Fruit fly (Drosophila melanogaster) whole organism, embryonic: ENCODE measurements around the gene Ac13E.

Experiments
- ATbp ChIP-seq: fragments of 200-800 bp; sonication (Bioruptor generic); optimal IDR thresholded peaks from 2 replicates; lab custom pipeline; 2017; ENCODE audit warnings: missing biosample characterization, mild to moderate bottlenecking, missing genetic modification characterization, missing genetic modification reagents
- Asciz ChIP-seq: fragments of 200-800 bp; sonication (Bioruptor generic); optimal IDR thresholded peaks from 2 replicates; lab custom pipeline; 2017; ENCODE audit warnings: missing biosample characterization, mild to moderate bottlenecking, missing genetic modification characterization, missing genetic modification reagents
- CG11695 ChIP-seq: fragments of 200-800 bp; sonication (Bioruptor generic); IDR thresholded peaks from 3 replicates; pipeline ENCODE4 v1.3.6; 2022; ENCODE audit warnings: missing biosample characterization, missing genetic modification characterization
- CG1233 ChIP-seq: fragments of 200-800 bp; sonication (Bioruptor generic); optimal IDR thresholded peaks from 4 replicates; lab custom pipeline; 2018; ENCODE audit warnings: missing biosample characterization, mild to moderate bottlenecking, missing genetic modification characterization
- CG1603 ChIP-seq: fragments of 200-800 bp; sonication (Bioruptor generic); optimal IDR thresholded peaks from 2 replicates; lab custom pipeline; 2019; ENCODE audit warnings: missing biosample characterization, mild to moderate bottlenecking, missing genetic modification characterization, moderate library complexity
- CG17829 ChIP-seq: fragments of 200-800 bp; optimal IDR thresholded peaks from 2 replicates; lab custom pipeline; 2019; ENCODE audit warnings: missing biosample characterization, mild to moderate bottlenecking, missing genetic modification characterization, moderate library complexity
- CG1792 ChIP-seq: fragments of 200-800 bp; sonication (Bioruptor generic); optimal IDR thresholded peaks from 2 replicates; lab custom pipeline; 2016; ENCODE audit warnings: missing biosample characterization, missing genetic modification characterization
- CG2889 ChIP-seq: fragments of 200-800 bp; sonication (Bioruptor generic); IDR thresholded peaks from 3 replicates; pipeline ENCODE4 v1.3.6; 2022; ENCODE audit warnings: missing biosample characterization, missing genetic modification characterization
- CG31388 ChIP-seq: fragments of 200-800 bp; sonication (Bioruptor generic); optimal IDR thresholded peaks from 2 replicates; lab custom pipeline; 2016; ENCODE audit warnings: missing biosample characterization, missing genetic modification characterization
- CG32532 ChIP-seq: fragments of 200-800 bp; sonication (Bioruptor generic); IDR thresholded peaks from 2 replicates; pipeline ENCODE4 v1.3.6; 2022; ENCODE audit warnings: missing biosample characterization, missing genetic modification characterization
- CG32767 ChIP-seq: fragments of 200-800 bp; sonication (Bioruptor generic); IDR thresholded peaks from 2 replicates; pipeline ENCODE4 v1.3.6; 2022; ENCODE audit warnings: missing biosample characterization, missing genetic modification characterization
- CG34376 ChIP-seq: fragments of 200-800 bp; sonication (Bioruptor generic); optimal IDR thresholded peaks from 2 replicates; lab custom pipeline; 2018; ENCODE audit warnings: missing biosample characterization, mild to moderate bottlenecking, missing genetic modification characterization
- CG4424 ChIP-seq: fragments of 200-800 bp; sonication (Bioruptor generic); optimal IDR thresholded peaks from 3 replicates; lab custom pipeline; 2016; ENCODE audit warnings: missing biosample characterization, missing genetic modification characterization
- CG6689 ChIP-seq: fragments of 200-800 bp; sonication (Bioruptor generic); IDR thresholded peaks from 2 replicates; pipeline ENCODE4 v1.3.6; 2022; ENCODE audit warnings: missing biosample characterization, missing genetic modification characterization
- CG8944 ChIP-seq: fragments of 200-800 bp; sonication (Bioruptor generic); optimal IDR thresholded peaks from 3 replicates; lab custom pipeline; 2016; ENCODE audit warnings: missing biosample characterization, missing genetic modification characterization
- CG9932 ChIP-seq: fragments of 200-800 bp; sonication (Bioruptor generic); IDR thresholded peaks from 2 replicates; pipeline ENCODE4 v1.3.6; 2022; ENCODE audit warnings: missing biosample characterization, missing genetic modification characterization
- CHES-1-like ChIP-seq: fragments of 200-800 bp; sonication (Bioruptor generic); optimal IDR thresholded peaks from 2 replicates; lab custom pipeline; 2016; ENCODE audit warnings: missing biosample characterization, missing genetic modification characterization
- CkIIα-i1 ChIP-seq: fragments of 200-800 bp; sonication (Bioruptor generic); IDR thresholded peaks from 2 replicates; pipeline ENCODE4 v1.3.6; 2022; ENCODE audit warnings: missing biosample characterization, missing genetic modification characterization
- D ChIP-seq, 2 experiments: fragments of 200-800 bp in 1 of 2; fragments of >200 bp in 1 of 2; sonication (Bioruptor generic) in 1 of 2; optimal IDR thresholded peaks; 2 replicates in 1 of 2; 3 replicates in 1 of 2; lab custom pipeline; 2017; ENCODE audit warnings: mild to moderate bottlenecking in 1 of 2, missing biosample characterization in 1 of 2, missing genetic modification characterization in 1 of 2, missing genetic modification reagents in 1 of 2
- Deaf1 ChIP-seq: fragments of 200-800 bp; optimal IDR thresholded peaks from 3 replicates; lab custom pipeline; 2019; ENCODE audit warnings: missing biosample characterization, mild to moderate bottlenecking, missing genetic modification characterization, moderate library complexity
- ERR ChIP-seq: fragments of 200-800 bp; sonication (Bioruptor generic); optimal IDR thresholded peaks from 2 replicates; lab custom pipeline; 2016; ENCODE audit warnings: missing biosample characterization, missing genetic modification characterization
- Lpt ChIP-seq: fragments of >200 bp; optimal IDR thresholded peaks from 2 replicates; lab custom pipeline; 2018; ENCODE audit warnings: missing biosample characterization, missing genetic modification characterization
- Myb ChIP-seq: fragments of 200-800 bp; sonication (Bioruptor generic); optimal IDR thresholded peaks from 2 replicates; lab custom pipeline; 2016; ENCODE audit warnings: missing biosample characterization, missing genetic modification characterization
- Poxn ChIP-seq: fragments of 200-800 bp; sonication (Bioruptor generic); IDR thresholded peaks from 2 replicates; pipeline ENCODE4 v1.3.6; 2022; ENCODE audit warnings: missing biosample characterization, missing genetic modification characterization
- Rfx ChIP-seq: fragments of 200-800 bp; sonication (Bioruptor generic); IDR thresholded peaks from 2 replicates; pipeline ENCODE4 v1.3.6; 2022; ENCODE audit warnings: missing biosample characterization, missing genetic modification characterization
- Side ChIP-seq: fragments of 200-800 bp; sonication (Bioruptor generic); optimal IDR thresholded peaks from 2 replicates; lab custom pipeline; 2016; ENCODE audit warnings: missing biosample characterization, missing genetic modification characterization
- amos ChIP-seq: fragments of 200-800 bp; sonication (Bioruptor generic); IDR thresholded peaks from 2 replicates; pipeline ENCODE4 v1.3.6; 2022; ENCODE audit warnings: missing biosample characterization, missing genetic modification characterization; ENCODE audit not compliant: partially characterized antibody
- bab2 ChIP-seq: fragments of 200-800 bp; sonication (Bioruptor generic); optimal IDR thresholded peaks from 2 replicates; lab custom pipeline; 2016; ENCODE audit warnings: missing biosample characterization, missing genetic modification characterization
- bcd ChIP-seq: fragments of 200-800 bp; sonication (Bioruptor generic); optimal IDR thresholded peaks from 2 replicates; lab custom pipeline; 2017; ENCODE audit warnings: missing biosample characterization, mild to moderate bottlenecking, missing genetic modification characterization
- bsh ChIP-seq, 2 experiments: fragments of 200-800 bp; sonication (Bioruptor generic); optimal IDR thresholded peaks; 2 replicates each; lab custom pipeline; 2017 to 2018; ENCODE audit warnings: mild to moderate bottlenecking in 2 of 2, missing biosample characterization in 2 of 2, missing genetic modification characterization in 2 of 2, moderate library complexity in 1 of 2
- cg ChIP-seq: fragments of 200-800 bp; sonication (Bioruptor generic); optimal IDR thresholded peaks from 3 replicates; lab custom pipeline; 2019; ENCODE audit warnings: missing biosample characterization, mild to moderate bottlenecking, missing genetic modification characterization, moderate library complexity
- disco-r ChIP-seq: fragments of 200-800 bp; sonication (Bioruptor generic); optimal IDR thresholded peaks from 2 replicates; lab custom pipeline; 2016; ENCODE audit warnings: missing biosample characterization, missing genetic modification characterization
- gce ChIP-seq: fragments of 200-800 bp; sonication (Bioruptor generic); IDR thresholded peaks from 3 replicates; pipeline ENCODE4 v1.3.6; 2022; ENCODE audit warnings: missing biosample characterization, missing genetic modification characterization
- gcm ChIP-seq: fragments of 200-800 bp; sonication (Bioruptor generic); optimal IDR thresholded peaks from 2 replicates; lab custom pipeline; 2019; ENCODE audit warnings: missing biosample characterization, mild to moderate bottlenecking, missing genetic modification characterization, moderate library complexity
- gcm2 ChIP-seq: fragments of 200-800 bp; sonication (Bioruptor generic); optimal IDR thresholded peaks from 2 replicates; lab custom pipeline; 2016; ENCODE audit warnings: missing biosample characterization, missing genetic modification characterization
- gfzf ChIP-seq: fragments of 200-800 bp; sonication (Bioruptor generic); optimal IDR thresholded peaks from 2 replicates; lab custom pipeline; 2016; ENCODE audit warnings: missing biosample characterization, mild to moderate bottlenecking, missing genetic modification characterization, moderate library complexity
- grau ChIP-seq: fragments of 200-800 bp; optimal IDR thresholded peaks from 3 replicates; lab custom pipeline; 2019; ENCODE audit warnings: missing biosample characterization, mild to moderate bottlenecking, missing genetic modification characterization, moderate library complexity
- gsb-n ChIP-seq: fragments of 200-800 bp; sonication (Bioruptor generic); optimal IDR thresholded peaks from 3 replicates; lab custom pipeline; 2018; ENCODE audit warnings: missing biosample characterization, mild to moderate bottlenecking, missing genetic modification characterization
- insv ChIP-seq, 2 experiments: fragments of 200-800 bp; sonication (Bioruptor generic); optimal IDR thresholded peaks; 3 replicates each; lab custom pipeline; 2016 to 2018; ENCODE audit warnings: missing biosample characterization in 2 of 2, missing genetic modification characterization in 2 of 2
- lbe ChIP-seq: fragments of 200-800 bp; sonication (Bioruptor generic); optimal IDR thresholded peaks from 2 replicates; lab custom pipeline; 2016; ENCODE audit warnings: missing biosample characterization, mild to moderate bottlenecking, missing genetic modification characterization
- nau ChIP-seq: fragments of 200-800 bp; sonication (Bioruptor generic); optimal IDR thresholded peaks from 3 replicates; lab custom pipeline; 2017; ENCODE audit warnings: missing biosample characterization, mild to moderate bottlenecking, missing genetic modification characterization, missing genetic modification reagents
- nom ChIP-seq: fragments of 200-800 bp; sonication (Bioruptor generic); optimal IDR thresholded peaks from 2 replicates; lab custom pipeline; 2017; ENCODE audit warnings: missing biosample characterization, missing genetic modification characterization, mild to moderate bottlenecking, moderate library complexity, missing genetic modification reagents
- phol ChIP-seq: fragments of 200-800 bp; sonication (Bioruptor generic); optimal IDR thresholded peaks from 3 replicates; lab custom pipeline; 2018; ENCODE audit warnings: missing biosample characterization, mild to moderate bottlenecking, missing genetic modification characterization, moderate library complexity
- pnt ChIP-seq: fragments of 200-800 bp; sonication (Bioruptor generic); optimal IDR thresholded peaks from 3 replicates; lab custom pipeline; 2016; ENCODE audit warnings: missing biosample characterization, missing genetic modification characterization
- pzg ChIP-seq: fragments of 200-800 bp; sonication (Bioruptor generic); optimal IDR thresholded peaks from 3 replicates; lab custom pipeline; 2018; ENCODE audit warnings: missing biosample characterization, mild to moderate bottlenecking, missing genetic modification characterization, moderate library complexity
- rib ChIP-seq: fragments of 200-800 bp; sonication (Bioruptor generic); IDR thresholded peaks from 2 replicates; pipeline ENCODE4 v1.3.6; 2022; ENCODE audit warnings: missing biosample characterization, missing genetic modification characterization
- schlank ChIP-seq: fragments of 200-800 bp; sonication (Bioruptor generic); optimal IDR thresholded peaks from 2 replicates; lab custom pipeline; 2018; ENCODE audit warnings: missing biosample characterization, mild to moderate bottlenecking, missing genetic modification characterization
- tin ChIP-seq: fragments of 200-800 bp; sonication (Bioruptor generic); optimal IDR thresholded peaks from 3 replicates; lab custom pipeline; 2016; ENCODE audit warnings: missing biosample characterization, missing genetic modification characterization
- twi ChIP-seq: fragments of 200-800 bp; optimal IDR thresholded peaks from 2 replicates; lab custom pipeline; 2019; ENCODE audit warnings: missing biosample characterization, mild to moderate bottlenecking, missing genetic modification characterization, moderate library complexity
- zen ChIP-seq: fragments of 200-800 bp; sonication (Bioruptor generic); optimal IDR thresholded peaks from 3 replicates; lab custom pipeline; 2018; ENCODE audit warnings: missing biosample characterization, mild to moderate bottlenecking, missing genetic modification characterization, moderate library complexity

The Ac13E gene

DNA sequence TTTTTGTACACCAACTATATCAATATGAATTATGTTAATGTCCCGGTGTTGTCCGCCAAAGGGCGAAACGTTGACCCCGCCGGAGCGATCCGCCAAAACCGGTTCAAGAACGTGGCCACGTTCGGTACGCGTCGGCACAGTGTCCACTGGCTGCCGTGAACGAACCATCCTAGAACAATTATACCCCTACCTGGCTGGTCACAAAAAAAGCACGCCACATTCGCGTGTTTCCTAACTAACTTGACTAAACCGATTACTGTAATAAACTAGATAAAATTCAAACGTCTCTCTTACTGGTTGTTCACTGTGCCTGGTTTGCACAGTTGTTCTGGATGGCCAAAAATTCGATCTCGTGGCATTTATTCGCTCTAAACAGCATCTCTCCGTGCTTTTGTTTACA lies 25.5 kb upstream of the Ac13E start (continued):
- TF ChIP-seq D (optimal IDR thresholded peaks at IDR 0.05; lab: Kevin White, UChicago) (no peak), D (GFP tag; optimal IDR thresholded peaks at IDR 0.05; lab: Kevin White, UChicago) (peak; percentile 87), pzg (GFP tag; lab: Kevin White, UChicago) (peak; percentile 22), Rfx (GFP tag; lab: Robert Waterston, UW) (peak; percentile 98), disco-r (GFP tag; lab: Kevin White, UChicago) (peak; percentile 74), cg (GFP tag; lab: Kevin White, UChicago) (no peak), tin (GFP tag; lab: Kevin White, UChicago) (peak; percentile 92), CHES-1-like (peak; percentile 92), CG31388 (peak; percentile 76), ATbp (GFP tag; lab: Kevin White, UChicago) (peak; percentile 85), Lpt (no peak), CG1233 (GFP tag; lab: Kevin White, UChicago) (peak; percentile 92), CG1603 (peak; percentile 94), CG9932 (GFP tag; lab: Robert Waterston, UW) (peak; percentile 97), CG2889 (GFP tag; lab: Robert Waterston, UW) (peak; percentile 89), Myb (peak; percentile 82), CkIIα-i1 (peak; percentile 52; the same call in 1 of the 2 replicates), gcm2 (peak; percentile 77), CG6689 (GFP tag; lab: Robert Waterston, UW) (peak; percentile 89), Asciz (GFP tag; lab: Kevin White, UChicago) (peak; percentile 75), insv (GFP tag; optimal IDR thresholded peaks at IDR 0.05; lab: Kevin White, UChicago) (peak in 1 of 2 experiments; percentile 51), rib (GFP tag; lab: Robert Waterston, UW) (peak; percentile 95), gfzf (GFP tag; lab: Kevin White, UChicago) (peak; percentile 5), zen (tag; lab: Kevin White, UChicago) (peak; percentile 84), gsb-n (no peak), bsh (GFP tag; optimal IDR thresholded peaks at IDR 0.05; lab: Kevin White, UChicago) (peak; percentile 90 to 94), CG11695 (peak; percentile 86), amos (GFP tag; lab: Robert Waterston, UW) (no peak), gcm (GFP tag; lab: Kevin White, UChicago) (peak; percentile 75), lbe (GFP tag; lab: Kevin White, UChicago) (peak; percentile 98), Side (GFP tag; lab: Kevin White, UChicago) (peak; percentile 94), gce (peak; percentile 87), CG4424 (GFP tag; lab: Kevin White, UChicago) (peak; percentile 87), Deaf1 (peak; percentile 65), nom (GFP tag; lab: Kevin White, UChicago) (peak; percentile 91), CG8944 (peak; percentile 89), bcd (GFP tag; lab: Kevin White, UChicago) (peak; percentile 91), grau (tag; lab: Kevin White, UChicago) (peak; percentile 98), schlank (tag; lab: Kevin White, UChicago) (peak; percentile 92), bab2 (GFP tag; lab: Kevin White, UChicago) (peak; percentile 91), ERR (GFP tag; lab: Kevin White, UChicago) (peak; percentile 91), Poxn (GFP tag; lab: Robert Waterston, UW) (peak; percentile 90), CG32767 (GFP tag; lab: Robert Waterston, UW) (peak; percentile 76; the same call in 1 of the 2 replicates), CG17829 (tag; lab: Kevin White, UChicago) (peak; percentile 89), CG34376 (GFP tag; lab: Kevin White, UChicago) (peak; percentile 79), twi (tag; lab: Kevin White, UChicago) (peak; percentile 80), CG32532 (peak; percentile 97), nau (GFP tag; lab: Kevin White, UChicago) (no peak), phol (tag; lab: Kevin White, UChicago) (peak; percentile 84), CG1792 (GFP tag; lab: Kevin White, UChicago) (peak; percentile 84), pnt (GFP tag; lab: Kevin White, UChicago) (peak; percentile 91)
